Worm (Caenorhabditis elegans) whole organism, late embryonic: ENCODE measurements around the gene srh-236.

ENCODE experiments used
- C08G9.2 ChIP-seq: sonication (generic microtip); optimal IDR thresholded peaks from 2 replicates; lab custom pipeline; 2016; ENCODE audit warnings: mild to moderate bottlenecking, missing genetic modification characterization, moderate library complexity, missing compliant biosample characterization
- K09A11.1 ChIP-seq: sonication (generic microtip); optimal IDR thresholded peaks from 2 replicates; lab custom pipeline; 2017; ENCODE audit warnings: antibody characterized with exemption, mild to moderate bottlenecking, missing genetic modification characterization, missing compliant biosample characterization; ENCODE audit not compliant: insufficient read depth
- T23F11.4 ChIP-seq: fragments of 200-800 bp; sonication (Bioruptor generic); optimal IDR thresholded peaks from 2 replicates; lab custom pipeline; 2018; ENCODE audit warnings: mild to moderate bottlenecking, missing genetic modification characterization, missing compliant biosample characterization
- ahr-1 ChIP-seq: sonication (generic microtip); optimal IDR thresholded peaks from 2 replicates; lab custom pipeline; 2016; ENCODE audit warnings: missing genetic modification characterization, missing compliant biosample characterization
- ama-1 ChIP-seq: fragments of 150-350 bp; optimal IDR thresholded peaks from 2 replicates; lab custom pipeline; 2014
- ceh-14 ChIP-seq: sonication (generic microtip); optimal IDR thresholded peaks from 2 replicates; lab custom pipeline; 2016; ENCODE audit warnings: missing genotype, missing genetic modification characterization, missing compliant biosample characterization
- ceh-19 ChIP-seq: fragments of 200-800 bp; sonication (Bioruptor generic); optimal IDR thresholded peaks from 2 replicates; lab custom pipeline; 2018; ENCODE audit warnings: mild to moderate bottlenecking, missing genetic modification characterization, missing compliant biosample characterization
- ceh-2 ChIP-seq: sonication (generic microtip); optimal IDR thresholded peaks from 2 replicates; lab custom pipeline; 2016; ENCODE audit warnings: missing genotype, missing genetic modification characterization, missing compliant biosample characterization
- ceh-24 ChIP-seq: sonication (generic microtip); optimal IDR thresholded peaks from 2 replicates; lab custom pipeline; 2016; ENCODE audit warnings: mild to moderate bottlenecking, missing genetic modification characterization, missing compliant biosample characterization
- ceh-31 ChIP-seq: sonication (generic microtip); optimal IDR thresholded peaks from 2 replicates; lab custom pipeline; 2016; ENCODE audit warnings: missing genetic modification characterization, missing compliant biosample characterization
- ceh-34 ChIP-seq: sonication (generic microtip); optimal IDR thresholded peaks from 2 replicates; lab custom pipeline; 2016; ENCODE audit warnings: mild to moderate bottlenecking, missing genetic modification characterization, missing compliant biosample characterization
- ceh-45 ChIP-seq: fragments of 200-800 bp; sonication (Bioruptor generic); IDR thresholded peaks from 2 replicates; pipeline ENCODE4 v1.3.6; 2022; ENCODE audit warnings: missing genetic modification reagents, missing genetic modification characterization, missing compliant biosample characterization
- ceh-48 ChIP-seq: sonication (generic microtip); optimal IDR thresholded peaks from 2 replicates; lab custom pipeline; 2016; ENCODE audit warnings: missing genetic modification characterization, inconsistent platforms, missing compliant biosample characterization
- ceh-6 ChIP-seq: fragments of 200-800 bp; sonication (Bioruptor generic); optimal IDR thresholded peaks from 2 replicates; lab custom pipeline; 2018; ENCODE audit warnings: mild to moderate bottlenecking, missing genetic modification characterization, missing compliant biosample characterization
- che-1 ChIP-seq: sonication (generic microtip); optimal IDR thresholded peaks from 2 replicates; lab custom pipeline; 2016; ENCODE audit warnings: mild to moderate bottlenecking, missing genetic modification characterization, missing compliant biosample characterization
- elt-4 ChIP-seq: sonication (generic microtip); optimal IDR thresholded peaks from 2 replicates; lab custom pipeline; 2016; ENCODE audit warnings: missing genetic modification characterization, missing compliant biosample characterization
- ets-4 ChIP-seq: sonication (generic microtip); optimal IDR thresholded peaks from 2 replicates; lab custom pipeline; 2016; ENCODE audit warnings: missing genetic modification characterization, missing compliant biosample characterization
- eyg-1 ChIP-seq: sonication (generic microtip); optimal IDR thresholded peaks from 2 replicates; lab custom pipeline; 2016; ENCODE audit warnings: missing genotype, missing genetic modification characterization, missing compliant biosample characterization
- fax-1 ChIP-seq: sonication (generic microtip); optimal IDR thresholded peaks from 2 replicates; lab custom pipeline; 2016; ENCODE audit warnings: missing genotype, missing genetic modification characterization, missing compliant biosample characterization
- fkh-10 ChIP-seq: fragments of 150-350 bp; optimal IDR thresholded peaks from 2 replicates; lab custom pipeline; 2014; ENCODE audit warnings: missing biosample characterization, missing genetic modification reagents, missing genetic modification characterization
- hlh-13 ChIP-seq: fragments of 200-800 bp; sonication (Bioruptor generic); optimal IDR thresholded peaks from 2 replicates; lab custom pipeline; 2018; ENCODE audit warnings: mild to moderate bottlenecking, missing genetic modification characterization, missing compliant biosample characterization
- hlh-15 ChIP-seq: sonication (generic microtip); optimal IDR thresholded peaks from 2 replicates; lab custom pipeline; 2016; ENCODE audit warnings: missing genetic modification characterization, missing compliant biosample characterization
- hlh-8 ChIP-seq: sonication (generic microtip); optimal IDR thresholded peaks from 2 replicates; lab custom pipeline; 2016; ENCODE audit warnings: missing genotype, missing genetic modification characterization, missing compliant biosample characterization
- lim-6 ChIP-seq: sonication (generic microtip); optimal IDR thresholded peaks from 2 replicates; lab custom pipeline; 2016; ENCODE audit warnings: missing genetic modification characterization, missing compliant biosample characterization
- madf-2 ChIP-seq: sonication (generic microtip); optimal IDR thresholded peaks from 2 replicates; lab custom pipeline; 2017; ENCODE audit warnings: missing genetic modification characterization, missing compliant biosample characterization
- nfya-1 ChIP-seq: sonication (generic microtip); optimal IDR thresholded peaks from 2 replicates; lab custom pipeline; 2017; ENCODE audit warnings: missing genetic modification characterization, mild to moderate bottlenecking, missing compliant biosample characterization, antibody characterized with exemption, moderate library complexity
- nhr-11 ChIP-seq: fragments of 150-350 bp; optimal IDR thresholded peaks from 2 replicates; lab custom pipeline; 2014; ENCODE audit warnings: missing biosample characterization, missing genetic modification characterization
- npax-4 ChIP-seq: sonication (generic microtip); optimal IDR thresholded peaks from 2 replicates; lab custom pipeline; 2016; ENCODE audit warnings: missing genetic modification characterization, missing compliant biosample characterization
- pag-3 ChIP-seq: sonication (generic microtip); optimal IDR thresholded peaks from 2 replicates; lab custom pipeline; 2016; ENCODE audit warnings: missing compliant biosample characterization, missing genetic modification characterization, borderline replicate concordance
- pat-9 ChIP-seq: fragments of 200-800 bp; sonication (Bioruptor generic); optimal IDR thresholded peaks from 2 replicates; lab custom pipeline; 2018; ENCODE audit warnings: mild to moderate bottlenecking, missing genetic modification characterization, moderate library complexity, missing compliant biosample characterization
- pha-2 ChIP-seq: sonication (generic microtip); optimal IDR thresholded peaks from 2 replicates; lab custom pipeline; 2017; ENCODE audit warnings: mild to moderate bottlenecking, missing genetic modification characterization, missing compliant biosample characterization
- pros-1 ChIP-seq: fragments of 150-350 bp; optimal IDR thresholded peaks from 2 replicates; lab custom pipeline; 2014; ENCODE audit warnings: missing biosample characterization, missing genetic modification reagents, missing genetic modification characterization
- sdc-2 ChIP-seq: sonication (generic microtip); optimal IDR thresholded peaks from 2 replicates; lab custom pipeline; 2016; ENCODE audit warnings: missing genotype, missing genetic modification characterization, missing compliant biosample characterization
- sox-4 ChIP-seq: sonication (generic microtip); optimal IDR thresholded peaks from 2 replicates; lab custom pipeline; 2017; ENCODE audit warnings: mild to moderate bottlenecking, missing genetic modification characterization, inconsistent platforms, missing compliant biosample characterization
- tbx-2 ChIP-seq: sonication (generic microtip); optimal IDR thresholded peaks from 2 replicates; lab custom pipeline; 2016; ENCODE audit warnings: missing genetic modification characterization, missing compliant biosample characterization
- ttx-3 ChIP-seq: sonication (generic microtip); optimal IDR thresholded peaks from 2 replicates; lab custom pipeline; 2016; ENCODE audit warnings: missing genetic modification reagents, missing genetic modification characterization, missing compliant biosample characterization
- unc-3 ChIP-seq, 2 experiments: fragments of 200-800 bp in 1 of 2; sonication (Bioruptor generic) in 1 of 2; sonication (generic microtip) in 1 of 2; conservative IDR thresholded peaks in 1 of 2; optimal IDR thresholded peaks in 1 of 2; 2 replicates each; pipeline versions ENCODE4 v1.3.6 to Lab custom; 2016 to 2022; ENCODE audit warnings: missing compliant biosample characterization in 2 of 2, missing genetic modification characterization in 2 of 2, missing genetic modification reagents in 1 of 2
- unc-42 ChIP-seq: sonication (generic microtip); optimal IDR thresholded peaks from 2 replicates; lab custom pipeline; 2016; ENCODE audit warnings: missing genotype, missing genetic modification characterization, missing compliant biosample characterization
- unc-55 ChIP-seq: sonication (generic microtip); optimal IDR thresholded peaks from 2 replicates; lab custom pipeline; 2017; ENCODE audit warnings: missing biosample characterization, missing genetic modification reagents, missing genetic modification characterization
- unc-86 ChIP-seq: sonication (generic microtip); optimal IDR thresholded peaks from 2 replicates; lab custom pipeline; 2016; ENCODE audit warnings: missing genetic modification characterization, missing compliant biosample characterization
- ztf-16 ChIP-seq: sonication (generic microtip); optimal IDR thresholded peaks from 2 replicates; lab custom pipeline; 2017; ENCODE audit warnings: missing genetic modification characterization, missing compliant biosample characterization

srh-236 gene

ce11 chrV:17220345-17220744 is 8.5 kb upstream of the srh-236 start, which contains the start of gene srh-109:
TSS of gene srh-109 (minus strand) at chrV:17220445.
- TF ChIP-seq pat-9 = no peak
- TF ChIP-seq ceh-31 = no peak
- TF ChIP-seq ttx-3 (tag; lab: Kevin White, UChicago) = no peak
- TF ChIP-seq unc-42 (tag; lab: Kevin White, UChicago) = no peak
- no peak for TF ChIP-seq ceh-14 (tag; lab: Kevin White, UChicago)
- no peak for TF ChIP-seq ceh-6 (GFP tag; lab: Kevin White, UChicago)
- TF ChIP-seq, all 69 proteins: peak for 0

ce11 chrV:17217690-17218089 is 5.9 kb upstream of the srh-236 start, which contains the start of gene srbc-62:
TSS of gene srbc-62 (plus strand) at chrV:17217990.
- TF ChIP-seq ceh-6 (GFP tag; lab: Kevin White, UChicago) (no peak), ceh-31 (no peak), hlh-13 (no peak), pros-1 (tag; lab: Kevin White, UChicago) (no peak), unc-86 (tag; lab: Kevin White, UChicago) (no peak), ahr-1 (tag; lab: Kevin White, UChicago) (no peak), ets-4 (tag; lab: Kevin White, UChicago) (no peak), eyg-1 (no peak)
- TF ChIP-seq, all 69 proteins: peak for 0

ce11 chrV:17215602-17216001 is 3.8 kb upstream of the srh-236 start:
- TF ChIP-seq T23F11.4 (GFP tag; lab: Kevin White, UChicago) (no peak), che-1 (tag; lab: Kevin White, UChicago) (no peak), fkh-10 (GFP tag; lab: Kevin White, UChicago) (no peak), unc-55 (no peak)

- TF ChIP-seq pag-3 (tag; lab: Kevin White, UChicago) (no peak), K09A11.1 (tag; lab: Kevin White, UChicago) (no peak), ceh-24 (tag; lab: Kevin White, UChicago) (no peak), ceh-19 (no peak), pros-1 (tag; lab: Kevin White, UChicago) (no peak), ceh-2 (no peak), ceh-48 (no peak), C08G9.2 (tag; lab: Kevin White, UChicago) (no peak), ceh-34 (tag; lab: Kevin White, UChicago) (no peak), ztf-16 (tag; lab: Kevin White, UChicago) (no peak), hlh-13 (no peak), madf-2 (no peak), nfya-1 (tag; lab: Kevin White, UChicago) (no peak), nhr-11 (tag; lab: Kevin White, UChicago) (no peak), pat-9 (no peak), unc-55 (no peak), ahr-1 (tag; lab: Kevin White, UChicago) (no peak), che-1 (tag; lab: Kevin White, UChicago) (no peak), unc-3 (GFP tag; conservative IDR thresholded peaks at IDR 0.05; lab: Robert Waterston, UW) (no peak), unc-3 (tag; optimal IDR thresholded peaks at IDR 0.05; lab: Kevin White, UChicago) (no peak)
These were observed 904 bp upstream of the srh-236 start, which contains the start of gene srh-113 for ce11 chrV:17212743-17213142. TSS of gene srh-113 (plus strand) at chrV:17213043.

ce11 chrV:17208045-17208444 is 3.8 kb downstream of the srh-236 start, which contains the start of gene Y68A4A.13:
TSS of gene Y68A4A.13 (minus strand) at chrV:17208145.
- TF ChIP-seq madf-2 (no peak), hlh-15 (no peak), sox-4 (no peak), ama-1 (lab: Kevin White, UChicago) (no peak), ceh-45 (GFP tag; lab: Robert Waterston, UW) (no peak), tbx-2 (tag; lab: Kevin White, UChicago) (no peak), fax-1 (tag; lab: Kevin White, UChicago) (no peak), ahr-1 (tag; lab: Kevin White, UChicago) (no peak), unc-3 (GFP tag; conservative IDR thresholded peaks at IDR 0.05; lab: Robert Waterston, UW) (no peak), unc-3 (tag; optimal IDR thresholded peaks at IDR 0.05; lab: Kevin White, UChicago) (no peak), pha-2 (tag; lab: Kevin White, UChicago) (no peak), ets-4 (tag; lab: Kevin White, UChicago) (no peak), pag-3 (tag; lab: Kevin White, UChicago) (no peak), hlh-8 (tag; lab: Kevin White, UChicago) (no peak), ceh-6 (GFP tag; lab: Kevin White, UChicago) (no peak), lim-6 (no peak), elt-4 (no peak), sdc-2 (tag; lab: Kevin White, UChicago) (no peak), npax-4 (tag; lab: Kevin White, UChicago) (no peak)
